ENCODE assay signal across 2 worm cellular contexts in the genomic region with DNA sequence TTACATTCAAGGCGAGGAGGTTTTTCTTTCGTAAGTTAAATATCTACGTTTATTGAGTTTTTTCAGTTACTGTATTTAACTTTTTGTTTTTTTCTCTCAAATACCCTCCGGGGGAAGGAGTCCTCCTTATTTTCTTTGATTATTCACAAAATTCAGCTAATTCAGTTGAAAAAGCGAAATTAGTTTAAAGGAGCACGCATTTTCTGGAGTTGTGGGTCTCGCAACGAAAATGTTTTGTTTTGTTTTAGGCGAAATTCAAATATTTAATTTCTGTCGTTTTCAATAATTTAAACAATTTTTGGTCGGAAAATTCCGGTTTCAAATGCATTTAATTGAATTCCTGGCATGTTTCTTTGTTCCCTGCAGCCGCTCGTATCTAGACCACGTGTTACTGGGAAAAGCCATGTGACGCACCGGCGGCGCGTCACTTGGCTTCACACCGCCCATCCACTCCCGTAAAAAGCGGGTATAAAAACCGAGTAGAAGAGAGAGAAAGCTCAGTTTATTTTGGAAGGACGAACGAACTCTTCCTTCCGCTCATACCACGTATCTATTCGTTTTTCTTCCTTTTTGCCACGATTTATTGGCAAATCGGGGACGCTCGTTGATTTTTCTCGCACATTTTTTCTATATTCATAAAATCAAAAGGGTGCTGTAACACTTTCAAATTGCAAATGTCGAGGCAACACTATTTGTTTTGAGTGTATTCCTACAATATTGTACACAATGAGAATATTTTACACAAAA.
A peak's percentile ranks its signal among the peaks of the same experiment; 100 is the strongest.
TF ChIP-seq lines count a peak whose summit lies in the region.

No protein-coding gene starts in this region.

TF ChIP-seq in whole organism, L1 larva, 84 proteins besides CTCF, POLR2A, EP300 and RAD21 (continued from another document):
- TF ChIP-seq ceh-82 (tag; optimal IDR thresholded peaks at IDR 0.05; lab: Kevin White, UChicago) (no peak), lsy-2 (tag; optimal IDR thresholded peaks at IDR 0.05; lab: Kevin White, UChicago) (no peak), vab-15 (tag; optimal IDR thresholded peaks at IDR 0.05; lab: Kevin White, UChicago) (no peak), dpl-1 (GFP tag; optimal IDR thresholded peaks at IDR 0.05; lab: Kevin White, UChicago) (peak in 1 of 3 experiments; percentile 39), nhr-71 (tag; optimal IDR thresholded peaks at IDR 0.05; lab: Kevin White, UChicago) (peak; percentile 58), nhr-90 (tag; optimal IDR thresholded peaks at IDR 0.05; lab: Kevin White, UChicago; ENCODE audit: poor library complexity) (no peak), nhr-85 (tag; lab: Kevin White, UChicago) (peak; percentile 55), blmp-1 (tag; optimal IDR thresholded peaks at IDR 0.05; lab: Kevin White, UChicago) (peak; percentile 27), nhr-28 (tag; optimal IDR thresholded peaks at IDR 0.05; lab: Kevin White, UChicago) (no peak), isw-1 (GFP tag; IDR thresholded peaks at IDR 0.05; lab: Robert Waterston, UW) (no peak), pag-3 (tag; optimal IDR thresholded peaks at IDR 0.05; lab: Kevin White, UChicago; ENCODE audit: borderline replicate concordance, insufficient read depth) (no peak), skn-1 (tag; optimal IDR thresholded peaks at IDR 0.05; lab: Kevin White, UChicago) (no peak), fos-1 (tag; optimal IDR thresholded peaks at IDR 0.05; lab: Kevin White, UChicago) (no peak), dsc-1 (tag; optimal IDR thresholded peaks at IDR 0.05; lab: Kevin White, UChicago) (no peak), sox-4 (tag; optimal IDR thresholded peaks at IDR 0.05; lab: Kevin White, UChicago) (no peak), efl-1 (optimal IDR thresholded peaks at IDR 0.05; lab: Kevin White, UChicago) (peak; percentile 43 to 58), efl-1 (GFP tag; optimal IDR thresholded peaks at IDR 0.05 in 1 of 2; lab: Kevin White, UChicago) (peak in 1 of 2 experiments; percentile 75), nhr-84 (tag; optimal IDR thresholded peaks at IDR 0.05; lab: Kevin White, UChicago) (no peak), nhr-20 (tag; optimal IDR thresholded peaks at IDR 0.05; lab: Kevin White, UChicago) (peak; percentile 4), hlh-17 (GFP tag; optimal IDR thresholded peaks at IDR 0.05; lab: Kevin White, UChicago; ENCODE audit: borderline replicate concordance) (no peak), ces-1 (GFP tag; optimal IDR thresholded peaks at IDR 0.05; lab: Kevin White, UChicago) (no peak), nhr-19 (GFP tag; conservative IDR thresholded peaks at IDR 0.05; lab: Robert Waterston, UW) (peak; percentile 32), mef-2 (tag; optimal IDR thresholded peaks at IDR 0.05; lab: Kevin White, UChicago) (no peak), lin-15B (tag; optimal IDR thresholded peaks at IDR 0.05; lab: Kevin White, UChicago) (no peak), snu-23 (GFP tag; optimal IDR thresholded peaks at IDR 0.05; lab: Kevin White, UChicago) (peak; percentile 35), ceh-8 (GFP tag; optimal IDR thresholded peaks at IDR 0.05; lab: Kevin White, UChicago) (peak; percentile 11)
TF ChIP-seq in whole organism, L1 larva: peak in this region for 15.

TF ChIP-seq in whole organism, L4 larva, 104 proteins besides CTCF, POLR2A, EP300 and RAD21 (continued from another document):
- TF ChIP-seq dpl-1 (GFP tag; optimal IDR thresholded peaks at IDR 0.05; lab: Kevin White, UChicago) = no peak
- TF ChIP-seq mxl-3 (GFP tag; optimal IDR thresholded peaks at IDR 0.05; lab: Kevin White, UChicago) = peak; percentile 38
- TF ChIP-seq lin-38 (GFP tag; IDR thresholded peaks at IDR 0.05; lab: Robert Waterston, UW) = no peak
- no peak for TF ChIP-seq tra-1 (GFP tag; IDR thresholded peaks at IDR 0.05; lab: Robert Waterston, UW)
- TF ChIP-seq mdt-29 (GFP tag; IDR thresholded peaks at IDR 0.05; lab: Robert Waterston, UW) = no peak
- TF ChIP-seq arid-1 (GFP tag; conservative IDR thresholded peaks at IDR 0.05; lab: Robert Waterston, UW) = no peak
- TF ChIP-seq lin-1 (GFP tag; IDR thresholded peaks at IDR 0.05; lab: Robert Waterston, UW) = no peak
- TF ChIP-seq dve-1 (tag; optimal IDR thresholded peaks at IDR 0.05; lab: Kevin White, UChicago; ENCODE audit: insufficient read depth) = peak; percentile 33
- no peak for TF ChIP-seq nhr-111 (GFP tag; optimal IDR thresholded peaks at IDR 0.05; lab: Kevin White, UChicago)
- TF ChIP-seq aha-1 (tag; lab: Kevin White, UChicago) = peak; percentile 71
- TF ChIP-seq nhr-6 (tag; optimal IDR thresholded peaks at IDR 0.05; lab: Kevin White, UChicago) = no peak
